Worm (Caenorhabditis elegans) whole organism, L4 larva: Measurements from ENCODE around the gene C06C6.9.
"Not testable (repeated sequence)": the region's sequence is repeated elsewhere in the genome, so short reads cannot be mapped to it uniquely, and the experiment has no call there.

Source experiments
- aly-2 ChIP-seq: sonication (generic microtip); optimal IDR thresholded peaks from 2 replicates; lab custom pipeline; 2018; ENCODE audit warnings: missing biosample characterization, missing genetic modification characterization
- nhr-77 ChIP-seq: fragments of 150-350 bp; optimal IDR thresholded peaks from 2 replicates; lab custom pipeline; 2014; ENCODE audit warnings: missing biosample characterization, missing genetic modification characterization
- unc-130 ChIP-seq: sonication (generic microtip); optimal IDR thresholded peaks from 2 replicates; lab custom pipeline; 2016; ENCODE audit warnings: missing genetic modification reagents, missing genetic modification characterization, missing compliant biosample characterization
- zag-1 ChIP-seq: fragments of 150-350 bp; optimal IDR thresholded peaks from 2 replicates; lab custom pipeline; 2014; ENCODE audit warnings: missing biosample characterization, missing genetic modification characterization

DNA sequence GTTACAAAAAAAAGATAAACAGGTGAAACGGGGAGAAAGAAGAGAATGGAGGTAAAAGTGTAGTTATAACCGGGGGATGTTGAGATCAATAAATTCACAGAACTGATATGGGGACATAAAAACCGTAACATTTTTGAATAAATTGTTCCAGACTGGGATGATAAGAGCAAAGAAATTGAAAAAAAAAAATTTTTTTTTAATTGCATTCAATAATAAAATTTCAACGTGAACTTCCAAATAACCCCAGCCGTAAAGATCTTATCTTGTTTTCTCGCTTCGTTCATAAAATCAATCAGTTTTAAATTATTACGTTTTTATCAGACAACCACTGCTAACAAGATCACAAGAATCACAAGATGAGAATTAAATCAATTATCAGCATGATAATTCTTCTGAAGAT, 4.7 kb downstream of the C06C6.9 start, which contains the start of gene C06C6.7:
- not testable (repeated sequence) for TF ChIP-seq unc-130; zag-1 (tag; lab: Kevin White, UChicago); aly-2 (tag; lab: Kevin White, UChicago); nhr-77 (tag; lab: Kevin White, UChicago)
